Fruit fly (Drosophila melanogaster) whole organism, embryonic: Measurements from ENCODE around the gene CG9737.

Experiments
- Adf1 ChIP-seq: fragments of 200-800 bp; sonication (Bioruptor generic); IDR thresholded peaks from 2 replicates; pipeline ENCODE4 v1.3.6; 2022; ENCODE audit warnings: missing biosample characterization, missing genetic modification characterization
- Bdp1 ChIP-seq: fragments of 200-800 bp; sonication (Bioruptor generic); optimal IDR thresholded peaks from 3 replicates; lab custom pipeline; 2016; ENCODE audit warnings: missing biosample characterization, missing genetic modification characterization
- CG10209 ChIP-seq: fragments of 200-800 bp; sonication (Bioruptor generic); optimal IDR thresholded peaks from 3 replicates; lab custom pipeline; 2017; ENCODE audit warnings: missing biosample characterization, mild to moderate bottlenecking, missing genetic modification characterization, missing genetic modification reagents
- CG10366 ChIP-seq: fragments of 200-800 bp; sonication (Bioruptor generic); IDR thresholded peaks from 2 replicates; pipeline ENCODE4 v1.3.6; 2022; ENCODE audit warnings: missing biosample characterization, missing genetic modification characterization
- CG10654 ChIP-seq: fragments of 200-800 bp; sonication (Bioruptor generic); optimal IDR thresholded peaks from 2 replicates; lab custom pipeline; 2016; ENCODE audit warnings: missing biosample characterization, missing genetic modification characterization
- CG11398 ChIP-seq: fragments of 200-800 bp; sonication (Bioruptor generic); optimal IDR thresholded peaks from 2 replicates; lab custom pipeline; 2016; ENCODE audit warnings: missing biosample characterization, missing genetic modification characterization
- CG1603 ChIP-seq: fragments of 200-800 bp; sonication (Bioruptor generic); optimal IDR thresholded peaks from 2 replicates; lab custom pipeline; 2019; ENCODE audit warnings: missing biosample characterization, mild to moderate bottlenecking, missing genetic modification characterization, moderate library complexity
- CG17912 ChIP-seq: fragments of 200-800 bp; sonication (Bioruptor generic); optimal IDR thresholded peaks from 2 replicates; lab custom pipeline; 2018; ENCODE audit warnings: missing biosample characterization, mild to moderate bottlenecking, missing genetic modification characterization
- CG2202 ChIP-seq: fragments of 200-800 bp; sonication (Bioruptor generic); optimal IDR thresholded peaks from 2 replicates; lab custom pipeline; 2018; ENCODE audit warnings: missing biosample characterization, mild to moderate bottlenecking, missing genetic modification characterization
- CG30020 ChIP-seq: fragments of 200-800 bp; optimal IDR thresholded peaks from 2 replicates; lab custom pipeline; 2019; ENCODE audit warnings: missing biosample characterization, mild to moderate bottlenecking, missing genetic modification characterization, moderate library complexity
- CG31441 ChIP-seq: fragments of 200-800 bp; sonication (Bioruptor generic); IDR thresholded peaks from 2 replicates; pipeline ENCODE4 v1.3.6; 2022; ENCODE audit warnings: missing biosample characterization, missing genetic modification characterization
- CG33557 ChIP-seq: fragments of 200-800 bp; sonication (Bioruptor generic); optimal IDR thresholded peaks from 2 replicates; lab custom pipeline; 2019; ENCODE audit warnings: missing biosample characterization, mild to moderate bottlenecking, missing genetic modification characterization, moderate library complexity
- CG4360 ChIP-seq: fragments of 200-800 bp; sonication (Bioruptor generic); IDR thresholded peaks from 2 replicates; pipeline ENCODE4 v1.3.6; 2022; ENCODE audit warnings: missing biosample characterization, missing genetic modification characterization
- CG5953 ChIP-seq: fragments of 200-800 bp; sonication (Bioruptor generic); IDR thresholded peaks from 2 replicates; pipeline ENCODE4 v1.3.6; 2022; ENCODE audit warnings: missing biosample characterization, missing genetic modification characterization
- CG6689 ChIP-seq: fragments of 200-800 bp; sonication (Bioruptor generic); IDR thresholded peaks from 2 replicates; pipeline ENCODE4 v1.3.6; 2022; ENCODE audit warnings: missing biosample characterization, missing genetic modification characterization
- CG6813 ChIP-seq: fragments of 200-800 bp; sonication (Bioruptor generic); optimal IDR thresholded peaks from 2 replicates; lab custom pipeline; 2017; ENCODE audit warnings: missing biosample characterization, missing genetic modification characterization, mild to moderate bottlenecking, moderate library complexity, missing genetic modification reagents
- CG7357 ChIP-seq: fragments of 200-800 bp; sonication (Bioruptor generic); IDR thresholded peaks from 3 replicates; pipeline ENCODE4 v1.3.6; 2022; ENCODE audit warnings: missing biosample characterization, missing genetic modification characterization
- CG9437 ChIP-seq: fragments of 200-800 bp; sonication (Bioruptor generic); optimal IDR thresholded peaks from 2 replicates; lab custom pipeline; 2018; ENCODE audit warnings: missing biosample characterization, mild to moderate bottlenecking, missing genetic modification characterization
- D19A ChIP-seq: fragments of 200-800 bp; optimal IDR thresholded peaks from 3 replicates; lab custom pipeline; 2019; ENCODE audit warnings: missing biosample characterization, mild to moderate bottlenecking, missing genetic modification characterization, moderate library complexity
- Dp ChIP-seq: fragments of 200-800 bp; sonication (Bioruptor generic); optimal IDR thresholded peaks from 2 replicates; lab custom pipeline; 2018; ENCODE audit warnings: missing biosample characterization, mild to moderate bottlenecking, missing genetic modification characterization, moderate library complexity
- E2f2 ChIP-seq: fragments of 200-800 bp; sonication (Bioruptor generic); IDR thresholded peaks from 2 replicates; pipeline ENCODE4 v1.3.6; 2022; ENCODE audit warnings: missing biosample characterization, missing genetic modification characterization
- GATAe ChIP-seq: fragments of 200-800 bp; sonication (Bioruptor generic); conservative IDR thresholded peaks from 2 replicates; pipeline ENCODE4 v1.3.6; 2022; ENCODE audit warnings: missing biosample characterization, missing genetic modification characterization
- Hsf ChIP-seq: fragments of 200-800 bp; sonication (Bioruptor generic); optimal IDR thresholded peaks from 3 replicates; lab custom pipeline; 2016; ENCODE audit warnings: missing biosample characterization, missing genetic modification characterization
- Mes4 ChIP-seq: fragments of 200-800 bp; sonication (Bioruptor generic); optimal IDR thresholded peaks from 2 replicates; lab custom pipeline; 2016; ENCODE audit warnings: missing biosample characterization, missing genetic modification characterization
- Myb ChIP-seq: fragments of 200-800 bp; sonication (Bioruptor generic); optimal IDR thresholded peaks from 2 replicates; lab custom pipeline; 2016; ENCODE audit warnings: missing biosample characterization, missing genetic modification characterization
- Oli ChIP-seq: fragments of 200-800 bp; sonication (Bioruptor generic); optimal IDR thresholded peaks from 2 replicates; lab custom pipeline; 2018; ENCODE audit warnings: missing biosample characterization, mild to moderate bottlenecking, missing genetic modification characterization, moderate library complexity
- Optix ChIP-seq: fragments of 200-800 bp; sonication (Bioruptor generic); IDR thresholded peaks from 3 replicates; pipeline ENCODE4 v1.3.6; 2022; ENCODE audit warnings: missing biosample characterization, missing genetic modification characterization
- Pdp1 ChIP-seq, 2 experiments: fragments of 200-800 bp; sonication (Bioruptor generic); optimal IDR thresholded peaks; 3 replicates each; lab custom pipeline; 2016; ENCODE audit warnings: missing biosample characterization in 2 of 2, missing genetic modification characterization in 2 of 2, mild to moderate bottlenecking in 1 of 2, moderate library complexity in 1 of 2
- Ravus ChIP-seq: fragments of 200-800 bp; sonication (Bioruptor generic); IDR thresholded peaks from 2 replicates; pipeline ENCODE4 v1.3.6; 2022; ENCODE audit warnings: missing biosample characterization, missing genetic modification characterization
- Rfx ChIP-seq: fragments of 200-800 bp; sonication (Bioruptor generic); IDR thresholded peaks from 2 replicates; pipeline ENCODE4 v1.3.6; 2022; ENCODE audit warnings: missing biosample characterization, missing genetic modification characterization
- Six4 ChIP-seq: fragments of 200-800 bp; sonication (Bioruptor generic); optimal IDR thresholded peaks from 2 replicates; lab custom pipeline; 2016; ENCODE audit warnings: missing biosample characterization, missing genetic modification characterization
- Xrp1 ChIP-seq: fragments of 200-800 bp; sonication (Bioruptor generic); IDR thresholded peaks from 2 replicates; pipeline ENCODE4 v1.3.6; 2022; ENCODE audit warnings: missing biosample characterization, missing genetic modification characterization
- YL-1 ChIP-seq: fragments of 200-800 bp; sonication (Bioruptor generic); optimal IDR thresholded peaks from 3 replicates; lab custom pipeline; 2017; ENCODE audit warnings: missing biosample characterization, mild to moderate bottlenecking, missing genetic modification characterization
- ab ChIP-seq: fragments of 200-800 bp; sonication (Bioruptor generic); optimal IDR thresholded peaks from 2 replicates; lab custom pipeline; 2016; ENCODE audit warnings: missing biosample characterization, missing genetic modification characterization
- btn ChIP-seq: fragments of 200-800 bp; sonication (Bioruptor generic); optimal IDR thresholded peaks from 2 replicates; lab custom pipeline; 2016; ENCODE audit warnings: missing biosample characterization, missing genetic modification characterization
- cg ChIP-seq: fragments of 200-800 bp; sonication (Bioruptor generic); optimal IDR thresholded peaks from 3 replicates; lab custom pipeline; 2019; ENCODE audit warnings: missing biosample characterization, mild to moderate bottlenecking, missing genetic modification characterization, moderate library complexity
- da ChIP-seq: fragments of 200-800 bp; sonication (Bioruptor generic); optimal IDR thresholded peaks from 2 replicates; lab custom pipeline; 2016; ENCODE audit warnings: missing biosample characterization, missing genetic modification characterization
- danr ChIP-seq: fragments of 200-800 bp; sonication (Bioruptor generic); IDR thresholded peaks from 2 replicates; pipeline ENCODE4 v1.3.6; 2022; ENCODE audit warnings: missing biosample characterization, missing genetic modification characterization
- dmrt99B ChIP-seq: fragments of 200-800 bp; sonication (Bioruptor generic); optimal IDR thresholded peaks from 2 replicates; lab custom pipeline; 2018; ENCODE audit warnings: missing biosample characterization, mild to moderate bottlenecking, missing genetic modification characterization, moderate library complexity
- emc ChIP-seq: fragments of 200-800 bp; sonication (Bioruptor generic); optimal IDR thresholded peaks from 2 replicates; lab custom pipeline; 2016; ENCODE audit warnings: missing biosample characterization, missing genetic modification characterization
- grn ChIP-seq: fragments of 200-800 bp; sonication (Bioruptor generic); optimal IDR thresholded peaks from 3 replicates; lab custom pipeline; 2017; ENCODE audit warnings: missing biosample characterization, missing genetic modification characterization
- her ChIP-seq: fragments of 200-800 bp; sonication (Bioruptor generic); optimal IDR thresholded peaks from 2 replicates; lab custom pipeline; 2016; ENCODE audit warnings: missing biosample characterization, missing genetic modification characterization
- jigr1 ChIP-seq: fragments of 200-800 bp; sonication (Bioruptor generic); IDR thresholded peaks from 3 replicates; pipeline ENCODE4 v1.3.6; 2022; ENCODE audit warnings: missing biosample characterization, missing genetic modification characterization
- ken ChIP-seq: fragments of 200-800 bp; sonication (Bioruptor generic); IDR thresholded peaks from 3 replicates; pipeline ENCODE4 v1.3.6; 2022; ENCODE audit warnings: missing biosample characterization, missing genetic modification characterization
- nau ChIP-seq: fragments of 200-800 bp; sonication (Bioruptor generic); optimal IDR thresholded peaks from 3 replicates; lab custom pipeline; 2017; ENCODE audit warnings: missing biosample characterization, mild to moderate bottlenecking, missing genetic modification characterization, missing genetic modification reagents
- peb ChIP-seq: fragments of 200-800 bp; sonication (Bioruptor generic); IDR thresholded peaks from 2 replicates; pipeline ENCODE4 v1.3.6; 2022; ENCODE audit warnings: missing biosample characterization, missing genetic modification characterization
- pros ChIP-seq: fragments of 200-800 bp; sonication (Bioruptor generic); optimal IDR thresholded peaks from 3 replicates; lab custom pipeline; 2019; ENCODE audit warnings: missing biosample characterization, mild to moderate bottlenecking, missing genetic modification characterization, moderate library complexity
- rib ChIP-seq: fragments of 200-800 bp; sonication (Bioruptor generic); IDR thresholded peaks from 2 replicates; pipeline ENCODE4 v1.3.6; 2022; ENCODE audit warnings: missing biosample characterization, missing genetic modification characterization
- shn ChIP-seq: fragments of 200-800 bp; sonication (Bioruptor generic); optimal IDR thresholded peaks from 3 replicates; lab custom pipeline; 2016; ENCODE audit warnings: missing biosample characterization, missing genetic modification characterization
- stwl ChIP-seq: fragments of 200-800 bp; sonication (Bioruptor generic); optimal IDR thresholded peaks from 3 replicates; lab custom pipeline; 2018; ENCODE audit warnings: missing biosample characterization, mild to moderate bottlenecking, missing genetic modification characterization, moderate library complexity
- tap ChIP-seq: fragments of 200-800 bp; optimal IDR thresholded peaks from 3 replicates; lab custom pipeline; 2019; ENCODE audit warnings: missing biosample characterization, mild to moderate bottlenecking, missing genetic modification characterization, moderate library complexity
- vvl ChIP-seq: fragments of 200-800 bp; sonication (Bioruptor generic); IDR thresholded peaks from 2 replicates; pipeline ENCODE4 v1.3.6; 2022; ENCODE audit warnings: missing biosample characterization, missing genetic modification characterization

CG9737 gene

DNA sequence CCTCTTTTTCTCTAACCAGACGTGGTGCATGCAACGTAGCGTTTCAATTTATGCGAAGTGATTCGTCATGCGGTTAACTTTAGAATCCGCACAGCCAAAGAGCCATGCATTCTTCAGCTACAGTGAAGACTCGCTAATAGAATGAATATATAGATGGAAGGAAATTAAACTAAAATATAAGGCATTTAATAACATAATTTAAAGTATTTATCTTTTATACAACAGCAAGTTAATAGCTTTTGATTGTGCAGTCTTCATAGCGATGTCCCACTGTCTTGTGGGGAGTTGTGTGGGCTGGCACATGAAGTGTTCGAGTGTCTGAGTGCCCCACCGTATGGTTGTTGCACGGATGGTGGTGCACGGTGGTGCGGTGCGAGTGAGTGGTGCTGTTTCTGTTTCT is 22.3 kb upstream of the CG9737 start (continued):
- TF ChIP-seq Six4 (GFP tag; lab: Kevin White, UChicago), result peak; percentile 55
- no peak for TF ChIP-seq grn (GFP tag; lab: Kevin White, UChicago)
- TF ChIP-seq Optix (GFP tag; lab: Robert Waterston, UW), result peak; percentile 71
- no peak for TF ChIP-seq YL-1 (GFP tag; lab: Kevin White, UChicago)
- TF ChIP-seq Myb, result no peak
- no peak for TF ChIP-seq Mes4 (GFP tag; lab: Kevin White, UChicago)
- TF ChIP-seq btn (GFP tag; lab: Kevin White, UChicago), result no peak
- TF ChIP-seq Adf1 (GFP tag; lab: Robert Waterston, UW), result no peak
- no peak for TF ChIP-seq stwl (tag; lab: Kevin White, UChicago)
- TF ChIP-seq cg (GFP tag; lab: Kevin White, UChicago), result no peak
- TF ChIP-seq CG6813, result no peak
- no peak for TF ChIP-seq Rfx (GFP tag; lab: Robert Waterston, UW)
- TF ChIP-seq CG1603, result peak; percentile 83
- peak; percentile 3 for TF ChIP-seq ab
- peak; percentile 42 for TF ChIP-seq CG10209 (GFP tag; lab: Kevin White, UChicago)
- no peak for TF ChIP-seq shn (GFP tag; lab: Kevin White, UChicago)
- TF ChIP-seq vvl (GFP tag; lab: Robert Waterston, UW), result peak; percentile 87
- peak; percentile 50 for TF ChIP-seq tap (tag; lab: Kevin White, UChicago)
- peak in 1 of 2 experiments; percentile 10 for TF ChIP-seq Pdp1 (GFP tag; optimal IDR thresholded peaks at IDR 0.05; lab: Kevin White, UChicago)
- no peak for TF ChIP-seq nau (GFP tag; lab: Kevin White, UChicago)
- TF ChIP-seq CG2202 (tag; lab: Kevin White, UChicago), result peak; percentile 50
- peak; percentile 45 for TF ChIP-seq Hsf
- TF ChIP-seq CG31441 (GFP tag; lab: Robert Waterston, UW), result peak; percentile 60
- no peak for TF ChIP-seq Bdp1 (GFP tag; lab: Kevin White, UChicago)
- TF ChIP-seq CG7357 (GFP tag; lab: Robert Waterston, UW), result peak; percentile 44; the same call in 1 of the 3 replicates
- no peak for TF ChIP-seq her (GFP tag; lab: Kevin White, UChicago)
- TF ChIP-seq dmrt99B (tag; lab: Kevin White, UChicago), result peak; percentile 71
- TF ChIP-seq ken, result peak; percentile 74
- no peak for TF ChIP-seq rib (GFP tag; lab: Robert Waterston, UW)
- TF ChIP-seq D19A, result no peak
- TF ChIP-seq GATAe (GFP tag; lab: Robert Waterston, UW), result no peak
- 0 out of 3 replicates have a peak, but pooled peaks have one; percentile 47 for TF ChIP-seq jigr1 (GFP tag; lab: Robert Waterston, UW)
- TF ChIP-seq peb (GFP tag; lab: Robert Waterston, UW), result peak; percentile 54; the same call in 1 of the 2 replicates
- no peak for TF ChIP-seq pros
- no peak for TF ChIP-seq Ravus (GFP tag; lab: Robert Waterston, UW)
- TF ChIP-seq CG10654 (GFP tag; lab: Kevin White, UChicago), result peak; percentile 14
- TF ChIP-seq CG5953 (GFP tag; lab: Robert Waterston, UW), result 0 out of 2 replicates have a peak, but pooled peaks have one; percentile 47
- TF ChIP-seq CG10366 (GFP tag; lab: Robert Waterston, UW), result peak; percentile 68
- TF ChIP-seq Xrp1 (GFP tag; lab: Robert Waterston, UW), result peak; percentile 74
- no peak for TF ChIP-seq CG30020 (tag; lab: Kevin White, UChicago)
- peak; percentile 40; the same call in 1 of the 2 replicates for TF ChIP-seq CG4360
- peak; percentile 69 for TF ChIP-seq Oli (tag; lab: Kevin White, UChicago)
- no peak for TF ChIP-seq CG17912 (GFP tag; lab: Kevin White, UChicago)
- TF ChIP-seq CG9437, result peak; percentile 22
- TF ChIP-seq E2f2 (GFP tag; lab: Robert Waterston, UW), result peak; percentile 27; the same call in 1 of the 2 replicates
- no peak for TF ChIP-seq Dp (GFP tag; lab: Kevin White, UChicago)
- TF ChIP-seq emc (GFP tag; lab: Kevin White, UChicago), result no peak
- TF ChIP-seq CG33557 (GFP tag; lab: Kevin White, UChicago), result peak; percentile 41
- TF ChIP-seq CG6689 (GFP tag; lab: Robert Waterston, UW), result peak; percentile 61
- TF ChIP-seq danr (GFP tag; lab: Robert Waterston, UW), result peak; percentile 53
- TF ChIP-seq CG11398 (GFP tag; lab: Kevin White, UChicago), result no peak
- no peak for TF ChIP-seq da (GFP tag; lab: Kevin White, UChicago)
